Fruit fly (Drosophila melanogaster): ENCODE results near the gene CG13771.
A peak's percentile ranks its signal among the peaks of the same experiment; 100 is the strongest.

dm6 chr2L:6683992-6684882 is 20.8 kb upstream of the CG13771 start, which contains the start of gene Nhe3:
- TF ChIP-seq CTCF (optimal IDR thresholded peaks at IDR 0.05): peak; percentile 89 to 92
- no peak for TF ChIP-seq CG8478 (optimal IDR thresholded peaks at IDR 0.05)

Measured in S2 (cell line).